Fruit fly (Drosophila melanogaster): ENCODE results near the gene CG9541.

dm6 chr2L:8949919-8950722 lies 25.1 kb downstream of the CG9541 start:
- TF ChIP-seq h (optimal IDR thresholded peaks at IDR 0.05) (no peak), insv (optimal IDR thresholded peaks at IDR 0.05) (no peak)
